Fruit fly (Drosophila melanogaster) whole organism, embryonic: Measurements from ENCODE around the gene CG11842.

Experiments
- Aef1 ChIP-seq: fragments of 200-800 bp; sonication (Bioruptor generic); IDR thresholded peaks from 3 replicates; pipeline ENCODE4 v1.3.6; 2022; ENCODE audit warnings: missing biosample characterization, missing genetic modification characterization
- Antp ChIP-seq: fragments of 200-800 bp; sonication (Bioruptor generic); optimal IDR thresholded peaks from 3 replicates; lab custom pipeline; 2016; ENCODE audit warnings: missing biosample characterization, missing genetic modification characterization
- CG10979 ChIP-seq: fragments of 200-800 bp; sonication (Bioruptor generic); optimal IDR thresholded peaks from 2 replicates; lab custom pipeline; 2018; ENCODE audit warnings: missing biosample characterization, mild to moderate bottlenecking, missing genetic modification characterization, moderate library complexity
- CG11093 ChIP-seq: fragments of 200-800 bp; sonication (Bioruptor generic); IDR thresholded peaks from 3 replicates; pipeline ENCODE4 v1.3.6; 2022; ENCODE audit warnings: missing biosample characterization, missing genetic modification characterization
- CG11398 ChIP-seq: fragments of 200-800 bp; sonication (Bioruptor generic); optimal IDR thresholded peaks from 2 replicates; lab custom pipeline; 2016; ENCODE audit warnings: missing biosample characterization, missing genetic modification characterization
- CG11456 ChIP-seq: fragments of 200-800 bp; sonication (Bioruptor generic); IDR thresholded peaks from 3 replicates; pipeline ENCODE4 v1.3.6; 2022; ENCODE audit warnings: missing biosample characterization, missing genetic modification characterization
- CG11560 ChIP-seq: fragments of 200-800 bp; sonication (Bioruptor generic); IDR thresholded peaks from 3 replicates; pipeline ENCODE4 v1.3.6; 2022; ENCODE audit warnings: missing biosample characterization, missing genetic modification characterization
- CG12071 ChIP-seq: fragments of 200-800 bp; sonication (Bioruptor generic); optimal IDR thresholded peaks from 3 replicates; lab custom pipeline; 2018; ENCODE audit warnings: missing biosample characterization, mild to moderate bottlenecking, missing genetic modification characterization
- CG1233 ChIP-seq: fragments of 200-800 bp; sonication (Bioruptor generic); optimal IDR thresholded peaks from 4 replicates; lab custom pipeline; 2018; ENCODE audit warnings: missing biosample characterization, mild to moderate bottlenecking, missing genetic modification characterization
- CG13296 ChIP-seq: fragments of 200-800 bp; sonication (Bioruptor generic); optimal IDR thresholded peaks from 3 replicates; lab custom pipeline; 2018; ENCODE audit warnings: missing biosample characterization, mild to moderate bottlenecking, missing genetic modification characterization
- CG1603 ChIP-seq: fragments of 200-800 bp; sonication (Bioruptor generic); optimal IDR thresholded peaks from 2 replicates; lab custom pipeline; 2019; ENCODE audit warnings: missing biosample characterization, mild to moderate bottlenecking, missing genetic modification characterization, moderate library complexity
- CG16779 ChIP-seq: fragments of 200-800 bp; sonication (Bioruptor generic); IDR thresholded peaks from 2 replicates; pipeline ENCODE4 v1.3.6; 2022; ENCODE audit warnings: missing biosample characterization, missing genetic modification characterization
- CG16863 ChIP-seq: fragments of 200-800 bp; sonication (Bioruptor generic); optimal IDR thresholded peaks from 3 replicates; lab custom pipeline; 2016; ENCODE audit warnings: missing biosample characterization, missing genetic modification characterization
- CG17802 ChIP-seq: fragments of 200-800 bp; sonication (Bioruptor generic); optimal IDR thresholded peaks from 2 replicates; lab custom pipeline; 2018; ENCODE audit warnings: missing biosample characterization, mild to moderate bottlenecking, missing genetic modification characterization, moderate library complexity
- CG17829 ChIP-seq: fragments of 200-800 bp; optimal IDR thresholded peaks from 2 replicates; lab custom pipeline; 2019; ENCODE audit warnings: missing biosample characterization, mild to moderate bottlenecking, missing genetic modification characterization, moderate library complexity
- CG2129 ChIP-seq: fragments of 200-800 bp; sonication (Bioruptor generic); IDR thresholded peaks from 2 replicates; pipeline ENCODE4 v1.3.6; 2022; ENCODE audit warnings: missing biosample characterization, missing genetic modification characterization; ENCODE audit not compliant: partially characterized antibody
- CG30403 ChIP-seq: fragments of 200-800 bp; sonication (Bioruptor generic); optimal IDR thresholded peaks from 3 replicates; lab custom pipeline; 2016; ENCODE audit warnings: missing biosample characterization, missing genetic modification characterization
- CG3847 ChIP-seq: fragments of 200-800 bp; sonication (Bioruptor generic); IDR thresholded peaks from 2 replicates; pipeline ENCODE4 v1.3.6; 2022; ENCODE audit warnings: missing biosample characterization, missing genetic modification characterization
- CG4360 ChIP-seq: fragments of 200-800 bp; sonication (Bioruptor generic); IDR thresholded peaks from 2 replicates; pipeline ENCODE4 v1.3.6; 2022; ENCODE audit warnings: missing biosample characterization, missing genetic modification characterization
- CG7556 ChIP-seq: fragments of 200-800 bp; sonication (Bioruptor generic); optimal IDR thresholded peaks from 2 replicates; lab custom pipeline; 2017; ENCODE audit warnings: missing biosample characterization, mild to moderate bottlenecking, missing genetic modification characterization
- CG7987 ChIP-seq: fragments of 200-800 bp; sonication (Bioruptor generic); optimal IDR thresholded peaks from 2 replicates; lab custom pipeline; 2018; ENCODE audit warnings: missing biosample characterization, mild to moderate bottlenecking, missing genetic modification characterization, moderate library complexity
- Camta ChIP-seq: fragments of 200-800 bp; sonication (Bioruptor generic); optimal IDR thresholded peaks from 2 replicates; lab custom pipeline; 2016; ENCODE audit warnings: missing biosample characterization, missing genetic modification characterization
- D19B ChIP-seq: fragments of 200-800 bp; sonication (Bioruptor generic); optimal IDR thresholded peaks from 2 replicates; lab custom pipeline; 2017; ENCODE audit warnings: missing biosample characterization, mild to moderate bottlenecking, missing genetic modification characterization
- Doc2 ChIP-seq: fragments of 200-800 bp; sonication (Bioruptor generic); IDR thresholded peaks from 2 replicates; pipeline ENCODE4 v1.3.6; 2022; ENCODE audit warnings: missing biosample characterization, missing genetic modification characterization
- Dp ChIP-seq: fragments of 200-800 bp; sonication (Bioruptor generic); optimal IDR thresholded peaks from 2 replicates; lab custom pipeline; 2018; ENCODE audit warnings: missing biosample characterization, mild to moderate bottlenecking, missing genetic modification characterization, moderate library complexity
- ERR ChIP-seq: fragments of 200-800 bp; sonication (Bioruptor generic); optimal IDR thresholded peaks from 2 replicates; lab custom pipeline; 2016; ENCODE audit warnings: missing biosample characterization, missing genetic modification characterization
- Neu2 ChIP-seq: fragments of 200-800 bp; sonication (Bioruptor generic); optimal IDR thresholded peaks from 3 replicates; lab custom pipeline; 2016; ENCODE audit warnings: missing biosample characterization, missing genetic modification characterization, borderline replicate concordance
- Nf-YB ChIP-seq: fragments of 200-800 bp; sonication (Bioruptor generic); optimal IDR thresholded peaks from 3 replicates; lab custom pipeline; 2019; ENCODE audit warnings: missing biosample characterization, mild to moderate bottlenecking, missing genetic modification characterization, moderate library complexity
- Rfx ChIP-seq: fragments of 200-800 bp; sonication (Bioruptor generic); IDR thresholded peaks from 2 replicates; pipeline ENCODE4 v1.3.6; 2022; ENCODE audit warnings: missing biosample characterization, missing genetic modification characterization
- Sry-δ ChIP-seq: fragments of 200-800 bp; sonication (Bioruptor generic); optimal IDR thresholded peaks from 2 replicates; lab custom pipeline; 2016; ENCODE audit warnings: missing biosample characterization, missing genetic modification characterization
- Trl ChIP-seq, 3 experiments: fragments of >200 bp in 2 of 3; fragments of 200-800 bp in 1 of 3; sonication (Bioruptor generic) in 1 of 3; optimal IDR thresholded peaks; 2 replicates in 1 of 3; 3 replicates in 2 of 3; lab custom pipeline; 2016 to 2017; ENCODE audit warnings: missing biosample characterization in 1 of 3, missing genetic modification characterization in 1 of 3
- Vsx1 ChIP-seq: fragments of 200-800 bp; sonication (Bioruptor generic); optimal IDR thresholded peaks from 2 replicates; lab custom pipeline; 2017; ENCODE audit warnings: missing biosample characterization, mild to moderate bottlenecking, missing genetic modification characterization, missing genetic modification reagents
- ab ChIP-seq: fragments of 200-800 bp; sonication (Bioruptor generic); optimal IDR thresholded peaks from 2 replicates; lab custom pipeline; 2016; ENCODE audit warnings: missing biosample characterization, missing genetic modification characterization
- ac ChIP-seq: fragments of 200-800 bp; sonication (Bioruptor generic); optimal IDR thresholded peaks from 3 replicates; lab custom pipeline; 2017; ENCODE audit warnings: missing biosample characterization, mild to moderate bottlenecking, missing genetic modification characterization
- croc ChIP-seq: fragments of 200-800 bp; sonication (Bioruptor generic); conservative IDR thresholded peaks from 3 replicates; pipeline ENCODE4 v1.3.6; 2022; ENCODE audit warnings: missing biosample characterization, missing genetic modification characterization
- dati ChIP-seq: fragments of 200-800 bp; sonication (Bioruptor generic); IDR thresholded peaks from 2 replicates; pipeline ENCODE4 v1.3.6; 2022; ENCODE audit warnings: missing biosample characterization, missing genetic modification characterization
- disco-r ChIP-seq: fragments of 200-800 bp; sonication (Bioruptor generic); optimal IDR thresholded peaks from 2 replicates; lab custom pipeline; 2016; ENCODE audit warnings: missing biosample characterization, missing genetic modification characterization
- dmrt99B ChIP-seq: fragments of 200-800 bp; sonication (Bioruptor generic); optimal IDR thresholded peaks from 2 replicates; lab custom pipeline; 2018; ENCODE audit warnings: missing biosample characterization, mild to moderate bottlenecking, missing genetic modification characterization, moderate library complexity
- emc ChIP-seq: fragments of 200-800 bp; sonication (Bioruptor generic); optimal IDR thresholded peaks from 2 replicates; lab custom pipeline; 2016; ENCODE audit warnings: missing biosample characterization, missing genetic modification characterization
- gsb ChIP-seq: fragments of 200-800 bp; sonication (Bioruptor generic); IDR thresholded peaks from 2 replicates; pipeline ENCODE4 v1.3.6; 2022; ENCODE audit warnings: missing biosample characterization, missing genetic modification characterization
- hb ChIP-seq: fragments of 200-800 bp; sonication (Bioruptor generic); IDR thresholded peaks from 3 replicates; pipeline ENCODE4 v1.3.6; 2022; ENCODE audit warnings: missing biosample characterization, missing genetic modification characterization; ENCODE audit not compliant: partially characterized antibody
- hbn ChIP-seq: fragments of 200-800 bp; sonication (Bioruptor generic); IDR thresholded peaks from 2 replicates; pipeline ENCODE4 v1.3.6; 2022; ENCODE audit warnings: missing biosample characterization, missing genetic modification characterization; ENCODE audit not compliant: partially characterized antibody
- ind ChIP-seq: fragments of 200-800 bp; sonication (Bioruptor generic); optimal IDR thresholded peaks from 3 replicates; lab custom pipeline; 2016; ENCODE audit warnings: missing biosample characterization, missing genetic modification characterization
- jumu ChIP-seq: fragments of 200-800 bp; sonication (Bioruptor generic); optimal IDR thresholded peaks from 3 replicates; lab custom pipeline; 2016; ENCODE audit warnings: missing biosample characterization, missing genetic modification characterization
- odd ChIP-seq: fragments of 200-800 bp; sonication (Bioruptor generic); optimal IDR thresholded peaks from 2 replicates; lab custom pipeline; 2017; ENCODE audit warnings: missing biosample characterization, mild to moderate bottlenecking, missing genetic modification characterization
- slbo ChIP-seq: fragments of 200-800 bp; sonication (Bioruptor generic); IDR thresholded peaks from 2 replicates; pipeline ENCODE4 v1.3.6; 2022; ENCODE audit warnings: missing biosample characterization, missing genetic modification characterization
- sr ChIP-seq: fragments of 200-800 bp; sonication (Bioruptor generic); IDR thresholded peaks from 3 replicates; pipeline ENCODE4 v1.3.6; 2022; ENCODE audit warnings: missing biosample characterization, missing genetic modification characterization
- stwl ChIP-seq: fragments of 200-800 bp; sonication (Bioruptor generic); optimal IDR thresholded peaks from 3 replicates; lab custom pipeline; 2018; ENCODE audit warnings: missing biosample characterization, mild to moderate bottlenecking, missing genetic modification characterization, moderate library complexity
- zfh1 ChIP-seq: fragments of 200-800 bp; sonication (Bioruptor generic); IDR thresholded peaks from 3 replicates; pipeline ENCODE4 v1.3.6; 2022; ENCODE audit warnings: missing biosample characterization, missing genetic modification characterization

Gene CG11842

dm6 chr3R:29083459-29084457 lies 31.3 kb downstream of the CG11842 start (continued):
- peak; percentile 48 for TF ChIP-seq CG7987
- TF ChIP-seq CG11456 (GFP tag; lab: Robert Waterston, UW): no peak
- TF ChIP-seq CG10979 (tag; lab: Kevin White, UChicago): peak; percentile 1
- no peak for TF ChIP-seq Aef1
- no peak for TF ChIP-seq croc (GFP tag; lab: Robert Waterston, UW)
- no peak for TF ChIP-seq CG30403 (GFP tag; lab: Kevin White, UChicago)
- TF ChIP-seq Camta: peak; percentile 1
- no peak for TF ChIP-seq CG11398 (GFP tag; lab: Kevin White, UChicago)
- no peak for TF ChIP-seq ind (GFP tag; lab: Kevin White, UChicago)
- TF ChIP-seq Sry-δ (GFP tag; lab: Kevin White, UChicago): no peak
- TF ChIP-seq stwl (tag; lab: Kevin White, UChicago): peak; percentile 25
- no peak for TF ChIP-seq Neu2 (GFP tag; lab: Kevin White, UChicago)
- no peak for TF ChIP-seq CG16863 (GFP tag; lab: Kevin White, UChicago)
- TF ChIP-seq disco-r (GFP tag; lab: Kevin White, UChicago): no peak
- TF ChIP-seq Vsx1: no peak
- TF ChIP-seq ab (GFP tag; lab: Kevin White, UChicago): no peak
- no peak for TF ChIP-seq CG17802
- TF ChIP-seq hbn (GFP tag; lab: Robert Waterston, UW): no peak
- no peak for TF ChIP-seq CG2129
- TF ChIP-seq CG12071 (GFP tag; lab: Kevin White, UChicago): peak; percentile 45
- peak; percentile 30 for TF ChIP-seq CG1603 (tag; lab: Kevin White, UChicago)
- TF ChIP-seq Doc2 (GFP tag; lab: Robert Waterston, UW): no peak
- TF ChIP-seq CG7556 (GFP tag; lab: Kevin White, UChicago): no peak
- no peak for TF ChIP-seq ERR (GFP tag; lab: Kevin White, UChicago)
- TF ChIP-seq hb (GFP tag; lab: Robert Waterston, UW): no peak
- no peak for TF ChIP-seq slbo (GFP tag; lab: Robert Waterston, UW)
- TF ChIP-seq Trl (optimal IDR thresholded peaks at IDR 0.05; lab: Kevin White, UChicago): no peak
- TF ChIP-seq Trl (GFP tag; optimal IDR thresholded peaks at IDR 0.05; lab: Kevin White, UChicago): no peak
- TF ChIP-seq gsb (GFP tag; lab: Robert Waterston, UW): no peak
- TF ChIP-seq CG11093 (GFP tag; lab: Robert Waterston, UW): no peak
- no peak for TF ChIP-seq CG1233 (GFP tag; lab: Kevin White, UChicago)
- TF ChIP-seq Dp (GFP tag; lab: Kevin White, UChicago): no peak
- TF ChIP-seq CG4360: 0 out of 2 replicates have a peak, but pooled peaks have one; percentile 24
- TF ChIP-seq Nf-YB: peak; percentile 13
- TF ChIP-seq jumu (GFP tag; lab: Kevin White, UChicago): no peak
- TF ChIP-seq CG13296 (GFP tag; lab: Kevin White, UChicago): no peak
- TF ChIP-seq ac (GFP tag; lab: Kevin White, UChicago): peak; percentile 63
- TF ChIP-seq dati (GFP tag; lab: Robert Waterston, UW): no peak
- no peak for TF ChIP-seq emc (GFP tag; lab: Kevin White, UChicago)
- TF ChIP-seq D19B (GFP tag; lab: Kevin White, UChicago): no peak
- no peak for TF ChIP-seq sr (GFP tag; lab: Robert Waterston, UW)
- no peak for TF ChIP-seq CG11560 (tag; lab: Robert Waterston, UW)
- peak; percentile 14 for TF ChIP-seq dmrt99B (tag; lab: Kevin White, UChicago)
- no peak for TF ChIP-seq CG3847 (GFP tag; lab: Robert Waterston, UW)
- TF ChIP-seq CG16779 (GFP tag; lab: Robert Waterston, UW): no peak
- no peak for TF ChIP-seq CG17829 (tag; lab: Kevin White, UChicago)
- peak; percentile 10 for TF ChIP-seq odd (GFP tag; lab: Kevin White, UChicago)
- no peak for TF ChIP-seq Rfx
- TF ChIP-seq zfh1 (GFP tag; lab: Robert Waterston, UW): 0 out of 3 replicates have a peak, but pooled peaks have one; percentile 17
- no peak for TF ChIP-seq Antp (GFP tag; lab: Kevin White, UChicago)
